Worm (Caenorhabditis elegans) whole organism, L3 larva: ENCODE results near the gene C46C2.3.

Experiments used
- R02D3.7 ChIP-seq: fragments of 150-350 bp; optimal IDR thresholded peaks from 2 replicates; lab custom pipeline; 2014; ENCODE audit warnings: missing biosample characterization, missing genetic modification characterization
- ZK546.5 ChIP-seq: sonication (generic microtip); optimal IDR thresholded peaks from 2 replicates; lab custom pipeline; 2017; ENCODE audit warnings: missing biosample characterization, missing genetic modification characterization
- ama-1 ChIP-seq: fragments of 150-350 bp; optimal IDR thresholded peaks from 2 replicates; lab custom pipeline; 2018
- ceh-28 ChIP-seq: fragments of 150-350 bp; optimal IDR thresholded peaks from 2 replicates; lab custom pipeline; 2014; ENCODE audit warnings: missing biosample characterization, missing genetic modification reagents, missing genetic modification characterization
- egl-27 ChIP-seq: sonication (generic microtip); optimal IDR thresholded peaks from 4 replicates; lab custom pipeline; 2017; ENCODE audit warnings: missing biosample characterization, missing genetic modification reagents, missing genetic modification characterization
- fkh-10 ChIP-seq: sonication (generic microtip); optimal IDR thresholded peaks from 2 replicates; lab custom pipeline; 2017; ENCODE audit warnings: missing biosample characterization, missing genetic modification reagents, missing genetic modification characterization
- fos-1 ChIP-seq: fragments of 150-350 bp; optimal IDR thresholded peaks from 2 replicates; lab custom pipeline; 2014; ENCODE audit warnings: missing biosample characterization, missing genetic modification characterization
- nhr-12 ChIP-seq: fragments of 150-350 bp; optimal IDR thresholded peaks from 2 replicates; lab custom pipeline; 2014; ENCODE audit warnings: missing biosample characterization, missing genetic modification characterization
- nhr-237 ChIP-seq: fragments of 150-350 bp; optimal IDR thresholded peaks from 2 replicates; lab custom pipeline; 2014; ENCODE audit warnings: missing biosample characterization, missing genetic modification characterization
- nhr-25 ChIP-seq: sonication (generic microtip); optimal IDR thresholded peaks from 2 replicates; lab custom pipeline; 2017; ENCODE audit warnings: missing biosample characterization, missing genetic modification characterization
- pha-4 ChIP-seq: fragments of 150-350 bp; optimal IDR thresholded peaks from 2 replicates; lab custom pipeline; 2014; ENCODE audit warnings: missing biosample characterization, missing genetic modification reagents, missing genetic modification characterization
- skn-1 ChIP-seq: fragments of 150-350 bp; optimal IDR thresholded peaks from 2 replicates; lab custom pipeline; 2014; ENCODE audit warnings: missing biosample characterization, missing genetic modification characterization
- unc-62 ChIP-seq: fragments of 150-350 bp; sonication (generic microtip); optimal IDR thresholded peaks from 4 replicates; lab custom pipeline; 2014; ENCODE audit warnings: missing biosample characterization, missing genetic modification reagents, missing genetic modification characterization
- ztf-11 ChIP-seq: fragments of 150-350 bp; optimal IDR thresholded peaks from 2 replicates; lab custom pipeline; 2014; ENCODE audit warnings: missing biosample characterization, missing genetic modification characterization

- TF ChIP-seq nhr-12: no peak
- no peak for TF ChIP-seq ztf-11
- TF ChIP-seq ZK546.5 (tag; lab: Kevin White, UChicago): no peak
- no peak for TF ChIP-seq ceh-28 (tag; lab: Kevin White, UChicago)
- no peak for TF ChIP-seq egl-27
- no peak for TF ChIP-seq nhr-25
- TF ChIP-seq fkh-10: no peak
- TF ChIP-seq fos-1 (tag; lab: Kevin White, UChicago): no peak
- no peak for TF ChIP-seq nhr-237 (tag; lab: Kevin White, UChicago)
- no peak for TF ChIP-seq R02D3.7 (tag; lab: Kevin White, UChicago)
- no peak for TF ChIP-seq pha-4 (tag; lab: Kevin White, UChicago)
- TF ChIP-seq unc-62 (GFP tag; lab: Kevin White, UChicago): no peak
- no peak for TF ChIP-seq ama-1 (lab: Kevin White, UChicago)
- TF ChIP-seq skn-1 (tag; lab: Kevin White, UChicago): no peak
Observed at ce11 chrIV:9260826-9261225, 35.9 kb downstream of the C46C2.3 start.
